Worm (Caenorhabditis elegans) whole organism, L3 larva: ENCODE results near the gene act-2.
A peak's percentile ranks its signal among the peaks of the same experiment; 100 is the strongest.

Source experiments
- R02D3.7 ChIP-seq: fragments of 150-350 bp; optimal IDR thresholded peaks from 2 replicates; lab custom pipeline; 2014; ENCODE audit warnings: missing biosample characterization, missing genetic modification characterization
- ZK546.5 ChIP-seq: sonication (generic microtip); optimal IDR thresholded peaks from 2 replicates; lab custom pipeline; 2017; ENCODE audit warnings: missing biosample characterization, missing genetic modification characterization
- aly-2 ChIP-seq: fragments of 150-350 bp; optimal IDR thresholded peaks from 2 replicates; lab custom pipeline; 2014; ENCODE audit warnings: missing biosample characterization, missing genetic modification characterization
- ama-1 ChIP-seq: fragments of 150-350 bp; optimal IDR thresholded peaks from 2 replicates; lab custom pipeline; 2018
- ceh-16 ChIP-seq: sonication (generic microtip); optimal IDR thresholded peaks from 2 replicates; lab custom pipeline; 2017; ENCODE audit warnings: missing biosample characterization, missing genetic modification characterization
- ceh-28 ChIP-seq: fragments of 150-350 bp; optimal IDR thresholded peaks from 2 replicates; lab custom pipeline; 2014; ENCODE audit warnings: missing biosample characterization, missing genetic modification reagents, missing genetic modification characterization
- ceh-82 ChIP-seq: fragments of 150-350 bp; optimal IDR thresholded peaks from 2 replicates; lab custom pipeline; 2014; ENCODE audit warnings: missing biosample characterization, missing genetic modification characterization
- ceh-9 ChIP-seq: sonication (generic microtip); optimal IDR thresholded peaks from 2 replicates; lab custom pipeline; 2018; ENCODE audit warnings: missing biosample characterization, missing genetic modification characterization
- daf-12 ChIP-seq: fragments of 150-350 bp; optimal IDR thresholded peaks from 2 replicates; lab custom pipeline; 2014; ENCODE audit warnings: missing biosample characterization, missing genetic modification reagents, missing genetic modification characterization
- egl-27 ChIP-seq: sonication (generic microtip); optimal IDR thresholded peaks from 4 replicates; lab custom pipeline; 2017; ENCODE audit warnings: missing biosample characterization, missing genetic modification reagents, missing genetic modification characterization
- egl-5 ChIP-seq: fragments of 150-350 bp; optimal IDR thresholded peaks from 2 replicates; lab custom pipeline; 2017; ENCODE audit warnings: missing biosample characterization, missing genetic modification reagents, missing genetic modification characterization, inconsistent platforms
- elt-1 ChIP-seq: fragments of 150-350 bp; optimal IDR thresholded peaks from 2 replicates; lab custom pipeline; 2014; ENCODE audit warnings: missing biosample characterization, missing genetic modification characterization
- elt-2 ChIP-seq: sonication (generic microtip); optimal IDR thresholded peaks from 2 replicates; lab custom pipeline; 2016; ENCODE audit warnings: missing genetic modification reagents, mild to moderate bottlenecking, missing genetic modification characterization, missing compliant biosample characterization
- elt-3 ChIP-seq, 3 experiments: fragments of 150-350 bp in 1 of 3; sonication (generic microtip) in 2 of 3; optimal IDR thresholded peaks; 2 replicates in 2 of 3; 4 replicates in 1 of 3; lab custom pipeline; 2014 to 2017; ENCODE audit warnings: missing biosample characterization in 3 of 3, missing genetic modification characterization in 3 of 3
- eor-1 ChIP-seq, 2 experiments: fragments of 150-350 bp; optimal IDR thresholded peaks; 2 replicates each; lab custom pipeline; 2014 to 2018; ENCODE audit warnings: missing biosample characterization in 2 of 2, missing genetic modification characterization in 2 of 2
- fkh-10 ChIP-seq: sonication (generic microtip); optimal IDR thresholded peaks from 2 replicates; lab custom pipeline; 2017; ENCODE audit warnings: missing biosample characterization, missing genetic modification reagents, missing genetic modification characterization
- fkh-2 ChIP-seq: fragments of 150-350 bp; optimal IDR thresholded peaks from 2 replicates; lab custom pipeline; 2014; ENCODE audit warnings: missing biosample characterization, missing genetic modification reagents, missing genetic modification characterization
- fos-1 ChIP-seq: fragments of 150-350 bp; optimal IDR thresholded peaks from 2 replicates; lab custom pipeline; 2014; ENCODE audit warnings: missing biosample characterization, missing genetic modification characterization
- hmg-11 ChIP-seq: sonication (generic microtip); optimal IDR thresholded peaks from 2 replicates; lab custom pipeline; 2016; ENCODE audit warnings: missing genetic modification characterization, missing compliant biosample characterization
- jun-1 ChIP-seq: fragments of 150-350 bp; optimal IDR thresholded peaks from 2 replicates; lab custom pipeline; 2014; ENCODE audit warnings: missing biosample characterization, missing genetic modification reagents, missing genetic modification characterization
- lin-15B ChIP-seq: fragments of 150-350 bp; optimal IDR thresholded peaks from 2 replicates; lab custom pipeline; 2014; ENCODE audit warnings: missing biosample characterization, missing genetic modification characterization
- lin-39 ChIP-seq: fragments of 150-350 bp; optimal IDR thresholded peaks from 2 replicates; lab custom pipeline; 2018; ENCODE audit warnings: missing biosample characterization, missing genetic modification reagents, missing genetic modification characterization
- lsy-12 ChIP-seq: sonication (generic microtip); optimal IDR thresholded peaks from 2 replicates; lab custom pipeline; 2016; ENCODE audit warnings: mild to moderate bottlenecking, missing genetic modification characterization, missing compliant biosample characterization
- mdl-1 ChIP-seq: fragments of 150-350 bp; optimal IDR thresholded peaks from 2 replicates; lab custom pipeline; 2014; ENCODE audit warnings: missing biosample characterization, missing genetic modification characterization
- mml-1 ChIP-seq: fragments of 150-350 bp; sonication (generic microtip); optimal IDR thresholded peaks from 3 replicates; lab custom pipeline; 2014; ENCODE audit warnings: missing biosample characterization, missing genetic modification characterization
- nfya-1 ChIP-seq: sonication (generic microtip); optimal IDR thresholded peaks from 2 replicates; lab custom pipeline; 2017; ENCODE audit warnings: missing genetic modification characterization, mild to moderate bottlenecking, missing compliant biosample characterization, antibody characterized with exemption, moderate library complexity; ENCODE audit not compliant: insufficient read depth
- nhr-11 ChIP-seq: fragments of 150-350 bp; optimal IDR thresholded peaks from 2 replicates; lab custom pipeline; 2014; ENCODE audit warnings: missing biosample characterization, missing genetic modification characterization
- nhr-12 ChIP-seq: fragments of 150-350 bp; optimal IDR thresholded peaks from 2 replicates; lab custom pipeline; 2014; ENCODE audit warnings: missing biosample characterization, missing genetic modification characterization
- nhr-23 ChIP-seq: fragments of 150-350 bp; optimal IDR thresholded peaks from 2 replicates; lab custom pipeline; 2014; ENCODE audit warnings: missing biosample characterization, missing genetic modification reagents, missing genetic modification characterization
- nhr-237 ChIP-seq: fragments of 150-350 bp; optimal IDR thresholded peaks from 2 replicates; lab custom pipeline; 2014; ENCODE audit warnings: missing biosample characterization, missing genetic modification characterization
- nhr-25 ChIP-seq: sonication (generic microtip); optimal IDR thresholded peaks from 2 replicates; lab custom pipeline; 2017; ENCODE audit warnings: missing biosample characterization, missing genetic modification characterization
- nhr-28 ChIP-seq: fragments of 150-350 bp; optimal IDR thresholded peaks from 2 replicates; lab custom pipeline; 2014; ENCODE audit warnings: missing biosample characterization, missing genetic modification characterization
- nhr-43 ChIP-seq: sonication (generic microtip); optimal IDR thresholded peaks from 2 replicates; lab custom pipeline; 2016; ENCODE audit warnings: mild to moderate bottlenecking, missing genetic modification characterization, missing compliant biosample characterization; ENCODE audit not compliant: poor library complexity, severe bottlenecking
- nhr-67 ChIP-seq: fragments of 150-350 bp; optimal IDR thresholded peaks from 2 replicates; lab custom pipeline; 2014; ENCODE audit warnings: missing biosample characterization, missing genetic modification characterization
- nhr-76 ChIP-seq: fragments of 150-350 bp; sonication (generic microtip); optimal IDR thresholded peaks from 5 replicates; lab custom pipeline; 2014; ENCODE audit warnings: missing biosample characterization, missing genetic modification characterization
- nhr-77 ChIP-seq: fragments of 150-350 bp; optimal IDR thresholded peaks from 2 replicates; lab custom pipeline; 2014; ENCODE audit warnings: missing biosample characterization, missing genetic modification characterization
- pha-4 ChIP-seq: fragments of 150-350 bp; optimal IDR thresholded peaks from 2 replicates; lab custom pipeline; 2014; ENCODE audit warnings: missing biosample characterization, missing genetic modification reagents, missing genetic modification characterization
- pqm-1 ChIP-seq: fragments of 150-350 bp; optimal IDR thresholded peaks from 2 replicates; lab custom pipeline; 2017; ENCODE audit warnings: missing biosample characterization, missing genetic modification characterization, inconsistent platforms
- sea-2 ChIP-seq: fragments of 150-350 bp; sonication (generic microtip); optimal IDR thresholded peaks from 4 replicates; lab custom pipeline; 2014; ENCODE audit warnings: missing biosample characterization, missing genetic modification reagents, missing genetic modification characterization
- skn-1 ChIP-seq: fragments of 150-350 bp; optimal IDR thresholded peaks from 2 replicates; lab custom pipeline; 2014; ENCODE audit warnings: missing biosample characterization, missing genetic modification characterization
- snpc-4 ChIP-seq: fragments of 150-350 bp; optimal IDR thresholded peaks from 2 replicates; lab custom pipeline; 2014; ENCODE audit warnings: missing biosample characterization, missing genetic modification characterization
- tbx-2 ChIP-seq: sonication (generic microtip); optimal IDR thresholded peaks from 2 replicates; lab custom pipeline; 2016; ENCODE audit warnings: mild to moderate bottlenecking, missing genetic modification characterization, missing compliant biosample characterization
- unc-39 ChIP-seq: sonication (generic microtip); optimal IDR thresholded peaks from 4 replicates; lab custom pipeline; 2017; ENCODE audit warnings: missing biosample characterization, missing genetic modification characterization
- unc-62 ChIP-seq: fragments of 150-350 bp; sonication (generic microtip); optimal IDR thresholded peaks from 4 replicates; lab custom pipeline; 2014; ENCODE audit warnings: missing biosample characterization, missing genetic modification reagents, missing genetic modification characterization
- zag-1 ChIP-seq: fragments of 150-350 bp; optimal IDR thresholded peaks from 2 replicates; lab custom pipeline; 2014; ENCODE audit warnings: missing biosample characterization, missing genetic modification characterization
- ztf-11 ChIP-seq: fragments of 150-350 bp; optimal IDR thresholded peaks from 2 replicates; lab custom pipeline; 2014; ENCODE audit warnings: missing biosample characterization, missing genetic modification characterization
- ztf-4 ChIP-seq: fragments of 150-350 bp; optimal IDR thresholded peaks from 2 replicates; lab custom pipeline; 2014; ENCODE audit warnings: missing biosample characterization, missing genetic modification characterization

The act-2 gene

DNA sequence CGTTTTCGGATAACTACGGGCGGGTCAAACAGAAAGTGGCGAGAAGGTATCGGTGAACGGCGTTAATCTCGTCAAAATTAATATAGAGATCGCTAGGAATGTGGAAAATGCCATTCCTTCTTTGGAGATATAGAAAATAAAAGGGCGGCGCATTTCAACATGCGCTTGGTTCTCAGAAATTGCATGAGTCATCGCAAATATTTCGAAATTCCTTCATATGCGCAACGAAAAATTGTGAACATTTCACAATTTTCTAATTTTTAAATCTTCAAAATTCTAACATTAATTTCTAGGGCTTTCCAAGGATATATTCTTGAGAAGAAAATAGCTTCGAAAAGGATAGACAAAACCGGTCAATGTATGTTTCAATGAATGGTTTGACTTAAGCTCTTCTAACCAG lies 920 bp upstream of the act-2 start:
- no peak for TF ChIP-seq lsy-12 (tag; lab: Kevin White, UChicago)
- no peak for TF ChIP-seq lin-39 (tag; lab: Kevin White, UChicago)
- no peak for TF ChIP-seq hmg-11 (tag; lab: Kevin White, UChicago)
- TF ChIP-seq mdl-1 (tag; lab: Kevin White, UChicago), result no peak
- no peak for TF ChIP-seq ZK546.5 (tag; lab: Kevin White, UChicago)
- no peak for TF ChIP-seq ama-1 (lab: Kevin White, UChicago)
- TF ChIP-seq daf-12 (tag; lab: Kevin White, UChicago), result no peak
- no peak for TF ChIP-seq skn-1
- TF ChIP-seq unc-39, result no peak
- TF ChIP-seq nhr-43 (tag; lab: Kevin White, UChicago), result no peak
- TF ChIP-seq pha-4 (tag; lab: Kevin White, UChicago), result no peak
- no peak for TF ChIP-seq eor-1 (tag; optimal IDR thresholded peaks at IDR 0.05; lab: Kevin White, UChicago)
- no peak for TF ChIP-seq ztf-11
- TF ChIP-seq snpc-4 (tag; lab: Kevin White, UChicago), result no peak
- TF ChIP-seq ceh-82 (tag; lab: Kevin White, UChicago), result no peak
- TF ChIP-seq nhr-28 (tag; lab: Kevin White, UChicago), result no peak
- TF ChIP-seq nfya-1 (tag; lab: Kevin White, UChicago), result no peak
- no peak for TF ChIP-seq nhr-76

DNA sequence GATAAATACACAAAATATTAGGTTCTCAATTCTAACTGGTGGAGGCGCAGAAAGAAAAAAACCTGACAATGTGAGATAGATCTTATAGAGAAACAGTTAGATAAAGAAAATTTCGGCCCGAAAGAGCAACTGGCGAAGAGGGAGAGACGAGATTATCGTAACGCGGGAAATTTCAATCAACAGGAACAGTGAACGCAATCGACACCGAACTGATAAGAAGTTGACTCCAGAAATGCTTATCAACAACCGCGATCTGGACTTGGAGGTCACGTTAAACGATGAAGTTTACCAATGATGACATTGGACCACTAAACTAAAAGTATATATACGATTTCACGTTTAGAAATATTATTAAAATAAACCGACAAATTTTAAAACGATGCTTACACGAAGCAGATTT lies 1.6 kb downstream of the act-2 start:
- no peak for TF ChIP-seq nhr-237 (tag; lab: Kevin White, UChicago)
- TF ChIP-seq ZK546.5 (tag; lab: Kevin White, UChicago), result no peak
- TF ChIP-seq ztf-11, result no peak
- no peak for TF ChIP-seq tbx-2 (tag; lab: Kevin White, UChicago)
- TF ChIP-seq unc-62 (GFP tag; lab: Kevin White, UChicago), result no peak
- TF ChIP-seq ama-1 (lab: Kevin White, UChicago), result peak; percentile 94
- TF ChIP-seq eor-1 (tag; optimal IDR thresholded peaks at IDR 0.05; lab: Kevin White, UChicago), result no peak
- no peak for TF ChIP-seq egl-27 (tag; lab: Kevin White, UChicago)
- TF ChIP-seq zag-1 (tag; lab: Kevin White, UChicago), result no peak
- no peak for TF ChIP-seq nhr-11
- TF ChIP-seq nhr-23 (tag; lab: Kevin White, UChicago), result no peak
- no peak for TF ChIP-seq pqm-1 (tag; lab: Kevin White, UChicago)
- no peak for TF ChIP-seq nfya-1 (tag; lab: Kevin White, UChicago)
- TF ChIP-seq R02D3.7 (tag; lab: Kevin White, UChicago), result no peak
- no peak for TF ChIP-seq nhr-77 (tag; lab: Kevin White, UChicago)
- no peak for TF ChIP-seq ceh-9 (tag; lab: Kevin White, UChicago)
- no peak for TF ChIP-seq nhr-12 (tag; lab: Kevin White, UChicago)
- peak; percentile 52 for TF ChIP-seq elt-2 (tag; lab: Kevin White, UChicago)
- TF ChIP-seq elt-1 (tag; lab: Kevin White, UChicago), result no peak
- no peak for TF ChIP-seq skn-1
- no peak for TF ChIP-seq snpc-4 (tag; lab: Kevin White, UChicago)
- TF ChIP-seq aly-2, result no peak
- no peak for TF ChIP-seq unc-39
- no peak for TF ChIP-seq mml-1 (tag; lab: Kevin White, UChicago)
- TF ChIP-seq hmg-11 (tag; lab: Kevin White, UChicago), result no peak
- TF ChIP-seq fkh-2 (tag; lab: Kevin White, UChicago), result no peak
- no peak for TF ChIP-seq fkh-10 (GFP tag; lab: Kevin White, UChicago)
- no peak for TF ChIP-seq nhr-76
- no peak for TF ChIP-seq ceh-82 (tag; lab: Kevin White, UChicago)
- no peak for TF ChIP-seq sea-2
- no peak for TF ChIP-seq daf-12 (tag; lab: Kevin White, UChicago)
- TF ChIP-seq lin-39 (tag; lab: Kevin White, UChicago), result no peak
- TF ChIP-seq nhr-43 (tag; lab: Kevin White, UChicago), result no peak
- TF ChIP-seq ceh-16 (tag; lab: Kevin White, UChicago), result no peak
- TF ChIP-seq pha-4 (tag; lab: Kevin White, UChicago), result peak; percentile 32
- TF ChIP-seq nhr-25 (tag; lab: Kevin White, UChicago), result peak; percentile 72
- TF ChIP-seq lin-15B (tag; lab: Kevin White, UChicago), result no peak
- no peak for TF ChIP-seq mdl-1 (tag; lab: Kevin White, UChicago)
- TF ChIP-seq elt-3 (tag; optimal IDR thresholded peaks at IDR 0.05; lab: Kevin White, UChicago), result no peak
- peak; percentile 4 for TF ChIP-seq jun-1 (tag; lab: Kevin White, UChicago)
- TF ChIP-seq ztf-4 (tag; lab: Kevin White, UChicago), result no peak
- no peak for TF ChIP-seq ceh-28 (tag; lab: Kevin White, UChicago)
- TF ChIP-seq nhr-28 (tag; lab: Kevin White, UChicago), result no peak
- TF ChIP-seq egl-5 (tag; lab: Kevin White, UChicago), result peak; percentile 8
- TF ChIP-seq lsy-12 (tag; lab: Kevin White, UChicago), result no peak
- TF ChIP-seq nhr-67, result no peak
- no peak for TF ChIP-seq fos-1 (tag; lab: Kevin White, UChicago)
